Worm (Caenorhabditis elegans) whole organism, L1 larva: ENCODE results near the gene F07F6.4.

Experiments
- C04F5.9 ChIP-seq: sonication (generic microtip); optimal IDR thresholded peaks from 2 replicates; lab custom pipeline; 2016; ENCODE audit warnings: missing genetic modification characterization, missing compliant biosample characterization
- C34B4.2 ChIP-seq: sonication (generic microtip); optimal IDR thresholded peaks from 2 replicates; lab custom pipeline; 2017; ENCODE audit warnings: mild to moderate bottlenecking, missing genetic modification characterization, missing compliant biosample characterization
- F16B12.6 ChIP-seq: fragments of 150-350 bp; optimal IDR thresholded peaks from 2 replicates; lab custom pipeline; 2014; ENCODE audit warnings: missing biosample characterization, missing genetic modification characterization
- Y116A8C.19 ChIP-seq: sonication (generic microtip); optimal IDR thresholded peaks from 2 replicates; lab custom pipeline; 2016; ENCODE audit warnings: missing compliant biosample characterization, missing genetic modification characterization, borderline replicate concordance
- aha-1 ChIP-seq: fragments of 150-350 bp; optimal IDR thresholded peaks from 2 replicates; lab custom pipeline; 2014; ENCODE audit warnings: missing biosample characterization, missing genetic modification characterization
- aly-2 ChIP-seq: fragments of 150-350 bp; optimal IDR thresholded peaks from 2 replicates; lab custom pipeline; 2014; ENCODE audit warnings: missing biosample characterization, missing genetic modification characterization
- ama-1 ChIP-seq: fragments of 150-350 bp; optimal IDR thresholded peaks from 2 replicates; lab custom pipeline; 2014
- ceh-82 ChIP-seq, 3 experiments: fragments of 150-350 bp in 1 of 3; sonication (generic microtip) in 2 of 3; optimal IDR thresholded peaks; 2 replicates each; lab custom pipeline; 2014 to 2017; ENCODE audit warnings: missing biosample characterization in 3 of 3, missing genetic modification characterization in 3 of 3
- ces-1 ChIP-seq: fragments of 150-350 bp; optimal IDR thresholded peaks from 2 replicates; lab custom pipeline; 2014; ENCODE audit warnings: missing biosample characterization, missing genetic modification reagents, missing genetic modification characterization
- dpl-1 ChIP-seq, 3 experiments: fragments of 150-350 bp in 2 of 3; sonication (generic microtip) in 1 of 3; optimal IDR thresholded peaks; 2 replicates each; lab custom pipeline; 2014 to 2017; ENCODE audit warnings: missing biosample characterization in 3 of 3, missing genetic modification characterization in 3 of 3, missing genetic modification reagents in 3 of 3
- dsc-1 ChIP-seq: sonication (generic microtip); optimal IDR thresholded peaks from 2 replicates; lab custom pipeline; 2016; ENCODE audit warnings: mild to moderate bottlenecking, missing genetic modification characterization, missing compliant biosample characterization
- efl-1 ChIP-seq, 4 experiments: fragments of 150-350 bp; optimal IDR thresholded peaks in 3 of 4; peaks in 1 of 4; 1 replicate in 1 of 4; 2 replicates in 3 of 4; lab custom pipeline; 2014; ENCODE audit warnings: missing biosample characterization in 2 of 4, missing genetic modification characterization in 2 of 4, missing genetic modification reagents in 2 of 4
- egl-13 ChIP-seq: sonication (generic microtip); optimal IDR thresholded peaks from 2 replicates; lab custom pipeline; 2016; ENCODE audit warnings: missing genotype, missing genetic modification reagents, missing genetic modification characterization, missing compliant biosample characterization
- elt-2 ChIP-seq: sonication (generic microtip); optimal IDR thresholded peaks from 2 replicates; lab custom pipeline; 2016; ENCODE audit warnings: missing genetic modification characterization, mild to moderate bottlenecking, inconsistent platforms, missing compliant biosample characterization, missing genetic modification reagents
- elt-3 ChIP-seq, 6 experiments: fragments of 150-350 bp in 1 of 6; sonication (generic microtip); optimal IDR thresholded peaks; 2 replicates each; lab custom pipeline; 2017 to 2018; ENCODE audit warnings: missing biosample characterization in 6 of 6, missing genetic modification characterization in 6 of 6, inconsistent platforms in 1 of 6
- fkh-10 ChIP-seq: sonication (generic microtip); optimal IDR thresholded peaks from 2 replicates; lab custom pipeline; 2017; ENCODE audit warnings: missing biosample characterization, missing genetic modification reagents, missing genetic modification characterization
- fkh-4 ChIP-seq: sonication (generic microtip); optimal IDR thresholded peaks from 2 replicates; lab custom pipeline; 2016; ENCODE audit warnings: missing compliant biosample characterization, missing genetic modification characterization, borderline replicate concordance
- fos-1 ChIP-seq: fragments of 150-350 bp; optimal IDR thresholded peaks from 2 replicates; lab custom pipeline; 2014; ENCODE audit warnings: missing biosample characterization, missing genetic modification characterization
- grh-1 ChIP-seq: fragments of 200-800 bp; sonication (Bioruptor generic); IDR thresholded peaks from 2 replicates; pipeline ENCODE4 v1.3.6; 2022; ENCODE audit warnings: missing genetic modification reagents, missing genetic modification characterization, missing compliant biosample characterization
- hlh-17 ChIP-seq: fragments of 200-800 bp; sonication (Bioruptor generic); optimal IDR thresholded peaks from 2 replicates; lab custom pipeline; 2018; ENCODE audit warnings: missing genetic modification characterization, mild to moderate bottlenecking, missing compliant biosample characterization, moderate library complexity, borderline replicate concordance
- hpl-2 ChIP-seq: fragments of 150-350 bp; optimal IDR thresholded peaks from 2 replicates; lab custom pipeline; 2014; ENCODE audit warnings: missing biosample characterization, missing genetic modification reagents, missing genetic modification characterization
- irx-1 ChIP-seq: sonication (generic microtip); optimal IDR thresholded peaks from 2 replicates; lab custom pipeline; 2016; ENCODE audit warnings: missing genetic modification characterization, missing compliant biosample characterization
- isw-1 ChIP-seq: fragments of 200-800 bp; sonication (Bioruptor generic); IDR thresholded peaks from 2 replicates; pipeline ENCODE4 v1.3.6; 2022; ENCODE audit warnings: missing genetic modification characterization, missing compliant biosample characterization
- jun-1 ChIP-seq: fragments of 150-350 bp; optimal IDR thresholded peaks from 2 replicates; lab custom pipeline; 2014; ENCODE audit warnings: missing biosample characterization, missing genetic modification reagents, missing genetic modification characterization
- lin-13 ChIP-seq: fragments of 150-350 bp; optimal IDR thresholded peaks from 2 replicates; lab custom pipeline; 2014; ENCODE audit warnings: missing biosample characterization, missing genetic modification reagents, missing genetic modification characterization
- lin-15B ChIP-seq: fragments of 150-350 bp; sonication (generic microtip); optimal IDR thresholded peaks from 3 replicates; lab custom pipeline; 2014; ENCODE audit warnings: missing biosample characterization, missing genetic modification characterization
- lin-39 ChIP-seq: fragments of 150-350 bp; optimal IDR thresholded peaks from 2 replicates; lab custom pipeline; 2014; ENCODE audit warnings: missing biosample characterization, missing genetic modification reagents, missing genetic modification characterization
- lir-3 ChIP-seq: sonication (generic microtip); optimal IDR thresholded peaks from 2 replicates; lab custom pipeline; 2016; ENCODE audit warnings: mild to moderate bottlenecking, missing genetic modification characterization, moderate library complexity, missing compliant biosample characterization; ENCODE audit not compliant: poor library complexity
- lsy-2 ChIP-seq, 2 experiments: fragments of 150-350 bp; optimal IDR thresholded peaks; 2 replicates each; lab custom pipeline; 2014; ENCODE audit warnings: missing biosample characterization in 2 of 2, missing genetic modification characterization in 2 of 2
- mab-9 ChIP-seq: fragments of 200-800 bp; sonication (Bioruptor generic); IDR thresholded peaks from 2 replicates; pipeline ENCODE4 v1.3.6; 2022; ENCODE audit warnings: missing genetic modification reagents, missing genetic modification characterization, missing compliant biosample characterization
- mep-1 ChIP-seq: fragments of 150-350 bp; optimal IDR thresholded peaks from 2 replicates; lab custom pipeline; 2014; ENCODE audit warnings: missing biosample characterization, missing genetic modification characterization
- nhr-12 ChIP-seq: sonication (generic microtip); optimal IDR thresholded peaks from 2 replicates; lab custom pipeline; 2017; ENCODE audit warnings: missing biosample characterization, missing genetic modification characterization
- nhr-19 ChIP-seq: fragments of 200-800 bp; sonication (Bioruptor generic); conservative IDR thresholded peaks from 2 replicates; pipeline ENCODE4 v1.3.6; 2022; ENCODE audit warnings: missing genetic modification characterization, missing compliant biosample characterization
- nhr-20 ChIP-seq: sonication (generic microtip); optimal IDR thresholded peaks from 2 replicates; lab custom pipeline; 2016; ENCODE audit warnings: mild to moderate bottlenecking, missing genetic modification characterization, missing compliant biosample characterization
- nhr-28 ChIP-seq: fragments of 150-350 bp; optimal IDR thresholded peaks from 2 replicates; lab custom pipeline; 2014; ENCODE audit warnings: missing biosample characterization, missing genetic modification characterization
- nhr-76 ChIP-seq: sonication (generic microtip); optimal IDR thresholded peaks from 2 replicates; lab custom pipeline; 2017; ENCODE audit warnings: missing biosample characterization, missing genetic modification characterization
- nhr-77 ChIP-seq: fragments of 150-350 bp; optimal IDR thresholded peaks from 2 replicates; lab custom pipeline; 2014; ENCODE audit warnings: missing biosample characterization, missing genetic modification characterization
- nhr-85 ChIP-seq: sonication (generic microtip); peaks from one replicate; lab custom pipeline; 2016; ENCODE audit warnings: missing genetic modification characterization, inconsistent platforms, missing compliant biosample characterization
- nhr-90 ChIP-seq: sonication (generic microtip); optimal IDR thresholded peaks from 2 replicates; lab custom pipeline; 2016; ENCODE audit warnings: mild to moderate bottlenecking, missing genetic modification characterization, missing compliant biosample characterization; ENCODE audit not compliant: poor library complexity
- pax-3 ChIP-seq: fragments of 200-800 bp; sonication (Bioruptor generic); optimal IDR thresholded peaks from 2 replicates; lab custom pipeline; 2018; ENCODE audit warnings: mild to moderate bottlenecking, missing genetic modification characterization, moderate library complexity, missing compliant biosample characterization
- pqm-1 ChIP-seq: sonication (generic microtip); optimal IDR thresholded peaks from 3 replicates; lab custom pipeline; 2017; ENCODE audit warnings: missing biosample characterization, missing genetic modification characterization
- snpc-4 ChIP-seq: fragments of 150-350 bp; optimal IDR thresholded peaks from 2 replicates; lab custom pipeline; 2014; ENCODE audit warnings: missing biosample characterization, missing genetic modification characterization
- snu-23 ChIP-seq: sonication (generic microtip); optimal IDR thresholded peaks from 2 replicates; lab custom pipeline; 2016; ENCODE audit warnings: missing genetic modification characterization, missing compliant biosample characterization
- sox-4 ChIP-seq: sonication (generic microtip); optimal IDR thresholded peaks from 2 replicates; lab custom pipeline; 2016; ENCODE audit warnings: missing genetic modification characterization, missing compliant biosample characterization
- sup-37 ChIP-seq: fragments of 200-800 bp; sonication (Bioruptor generic); optimal IDR thresholded peaks from 2 replicates; lab custom pipeline; 2018; ENCODE audit warnings: mild to moderate bottlenecking, missing genetic modification characterization, missing compliant biosample characterization
- swsn-7 ChIP-seq: sonication (generic microtip); optimal IDR thresholded peaks from 2 replicates; lab custom pipeline; 2016; ENCODE audit warnings: missing genetic modification characterization, missing compliant biosample characterization
- tbx-2 ChIP-seq: sonication (generic microtip); optimal IDR thresholded peaks from 2 replicates; lab custom pipeline; 2016; ENCODE audit warnings: missing genetic modification characterization, missing compliant biosample characterization
- tlp-1 ChIP-seq: fragments of 150-350 bp; optimal IDR thresholded peaks from 2 replicates; lab custom pipeline; 2014; ENCODE audit warnings: missing biosample characterization, missing genetic modification characterization
- unc-30 ChIP-seq: sonication (generic microtip); optimal IDR thresholded peaks from 2 replicates; lab custom pipeline; 2017; ENCODE audit warnings: missing biosample characterization, missing genetic modification characterization
- unc-62 ChIP-seq: fragments of 150-350 bp; optimal IDR thresholded peaks from 2 replicates; lab custom pipeline; 2014; ENCODE audit warnings: missing biosample characterization, missing genetic modification reagents, missing genetic modification characterization
- zag-1 ChIP-seq: fragments of 150-350 bp; optimal IDR thresholded peaks from 2 replicates; lab custom pipeline; 2014; ENCODE audit warnings: missing biosample characterization, missing genetic modification characterization
- ztf-11 ChIP-seq, 2 experiments: sonication (generic microtip); optimal IDR thresholded peaks; 2 replicates each; lab custom pipeline; 2016 to 2017; ENCODE audit warnings: missing genetic modification characterization in 2 of 2, missing biosample characterization in 1 of 2, missing compliant biosample characterization in 1 of 2

The F07F6.4 gene

DNA sequence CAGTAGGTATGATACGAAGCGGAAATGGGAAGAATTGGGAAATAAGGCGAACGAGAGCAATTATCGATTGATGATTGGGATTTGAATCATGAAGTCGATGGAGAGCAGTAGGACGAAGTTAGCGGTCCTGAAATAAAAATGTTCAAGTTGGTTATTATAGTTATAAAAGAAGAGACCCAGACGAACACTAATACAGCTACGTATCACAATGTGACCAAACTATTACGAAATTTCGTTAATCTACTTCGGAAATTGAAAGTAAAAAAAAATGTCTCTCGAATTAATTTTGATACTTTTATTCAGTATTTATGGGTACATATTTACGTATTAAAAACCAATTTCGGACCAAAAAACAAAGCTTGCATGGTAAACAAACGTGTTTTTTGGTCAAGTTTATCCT, 2.9 kb downstream of the F07F6.4 start:
- TF ChIP-seq irx-1 (tag; lab: Kevin White, UChicago) (no peak), nhr-85 (tag; lab: Kevin White, UChicago) (peak; percentile 12)

ce11 chrII:5426054-5426453, 3.3 kb downstream of the F07F6.4 start:
- TF ChIP-seq lin-13 = peak; percentile 37
- no peak for TF ChIP-seq jun-1 (tag; lab: Kevin White, UChicago)
- TF ChIP-seq unc-62 (GFP tag; lab: Kevin White, UChicago) = no peak
- TF ChIP-seq ztf-11 (tag; optimal IDR thresholded peaks at IDR 0.05; lab: Kevin White, UChicago) = no peak
- TF ChIP-seq nhr-12 (tag; lab: Kevin White, UChicago) = no peak
- TF ChIP-seq aha-1 (tag; lab: Kevin White, UChicago) = no peak
- no peak for TF ChIP-seq pax-3
- no peak for TF ChIP-seq pqm-1 (tag; lab: Kevin White, UChicago)
- no peak for TF ChIP-seq dsc-1 (tag; lab: Kevin White, UChicago)
- no peak for TF ChIP-seq sox-4
- no peak for TF ChIP-seq egl-13
- TF ChIP-seq C04F5.9 = no peak
- TF ChIP-seq fkh-10 (GFP tag; lab: Kevin White, UChicago) = no peak
- TF ChIP-seq mab-9 (GFP tag; lab: Robert Waterston, UW) = no peak
- TF ChIP-seq nhr-90 (tag; lab: Kevin White, UChicago) = peak; percentile 17
- no peak for TF ChIP-seq Y116A8C.19 (tag; lab: Kevin White, UChicago)
- TF ChIP-seq nhr-77 = no peak
- TF ChIP-seq nhr-85 (tag; lab: Kevin White, UChicago) = peak; percentile 79
- no peak for TF ChIP-seq C34B4.2 (tag; lab: Kevin White, UChicago)
- TF ChIP-seq efl-1 (optimal IDR thresholded peaks at IDR 0.05; lab: Kevin White, UChicago) = peak; percentile 45 to 55
- TF ChIP-seq efl-1 (GFP tag; optimal IDR thresholded peaks at IDR 0.05 in 1 of 2; lab: Kevin White, UChicago) = peak; percentile 45 to 89
- no peak for TF ChIP-seq ceh-82 (tag; optimal IDR thresholded peaks at IDR 0.05; lab: Kevin White, UChicago)
- TF ChIP-seq mep-1 = peak; percentile 70
- peak; percentile 56 to 73 for TF ChIP-seq lsy-2 (tag; optimal IDR thresholded peaks at IDR 0.05; lab: Kevin White, UChicago)
- TF ChIP-seq lir-3 = peak; percentile 12
- TF ChIP-seq ama-1 (lab: Kevin White, UChicago) = no peak
- TF ChIP-seq zag-1 = no peak
- TF ChIP-seq snpc-4 = peak; percentile 6
- TF ChIP-seq tlp-1 = no peak
- no peak for TF ChIP-seq nhr-28 (tag; lab: Kevin White, UChicago)
- TF ChIP-seq elt-3 (tag; optimal IDR thresholded peaks at IDR 0.05; lab: Kevin White, UChicago) = peak in 1 of 6 experiments; percentile 74
- no peak for TF ChIP-seq aly-2 (tag; lab: Kevin White, UChicago)
- TF ChIP-seq swsn-7 (tag; lab: Kevin White, UChicago) = peak; percentile 48
- no peak for TF ChIP-seq nhr-76 (tag; lab: Kevin White, UChicago)
- TF ChIP-seq fkh-4 = no peak
- TF ChIP-seq unc-30 = no peak
- no peak for TF ChIP-seq lin-15B
- TF ChIP-seq elt-2 (tag; lab: Kevin White, UChicago) = peak; percentile 59
- peak; percentile 60 for TF ChIP-seq nhr-20
- no peak for TF ChIP-seq tbx-2 (tag; lab: Kevin White, UChicago)
- TF ChIP-seq grh-1 (GFP tag; lab: Robert Waterston, UW) = no peak
- no peak for TF ChIP-seq ces-1 (GFP tag; lab: Kevin White, UChicago)
- no peak for TF ChIP-seq fos-1
- peak; percentile 21; the same call in 1 of the 2 replicates for TF ChIP-seq nhr-19
- peak; percentile 34 for TF ChIP-seq F16B12.6 (tag; lab: Kevin White, UChicago)
- TF ChIP-seq sup-37 (GFP tag; lab: Kevin White, UChicago) = no peak
- TF ChIP-seq hpl-2 = no peak
- peak; percentile 81 for TF ChIP-seq snu-23 (GFP tag; lab: Kevin White, UChicago)
- TF ChIP-seq isw-1 (GFP tag; lab: Robert Waterston, UW) = no peak
- TF ChIP-seq lin-39 (tag; lab: Kevin White, UChicago) = no peak
- no peak for TF ChIP-seq hlh-17
- peak; percentile 21 to 60 (median 58) for TF ChIP-seq dpl-1 (GFP tag; optimal IDR thresholded peaks at IDR 0.05; lab: Kevin White, UChicago)
